Fruit fly (Drosophila melanogaster) whole organism, embryonic: ENCODE measurements around the gene CG5225.
A peak's percentile ranks its signal among the peaks of the same experiment; 100 is the strongest.

ENCODE experiments used
- Asciz ChIP-seq: fragments of 200-800 bp; sonication (Bioruptor generic); optimal IDR thresholded peaks from 2 replicates; lab custom pipeline; 2017; ENCODE audit warnings: missing biosample characterization, mild to moderate bottlenecking, missing genetic modification characterization, missing genetic modification reagents
- CG10321 ChIP-seq: fragments of 200-800 bp; sonication (Bioruptor generic); IDR thresholded peaks from 2 replicates; pipeline ENCODE4 v1.3.6; 2022; ENCODE audit warnings: missing biosample characterization, missing genetic modification characterization
- CG11085 ChIP-seq: fragments of 200-800 bp; sonication (Bioruptor generic); IDR thresholded peaks from 2 replicates; pipeline ENCODE4 v1.3.6; 2022; ENCODE audit warnings: missing biosample characterization, missing genetic modification characterization
- CG11504 ChIP-seq: fragments of 200-800 bp; sonication (Bioruptor generic); optimal IDR thresholded peaks from 3 replicates; lab custom pipeline; 2019; ENCODE audit warnings: missing biosample characterization, mild to moderate bottlenecking, missing genetic modification characterization, moderate library complexity
- CG1233 ChIP-seq: fragments of 200-800 bp; sonication (Bioruptor generic); optimal IDR thresholded peaks from 4 replicates; lab custom pipeline; 2018; ENCODE audit warnings: missing biosample characterization, mild to moderate bottlenecking, missing genetic modification characterization
- CG12769 ChIP-seq: fragments of 200-800 bp; sonication (Bioruptor generic); optimal IDR thresholded peaks from 2 replicates; lab custom pipeline; 2019; ENCODE audit warnings: missing biosample characterization, mild to moderate bottlenecking, missing genetic modification characterization, moderate library complexity
- CG14441 ChIP-seq: fragments of 200-800 bp; sonication (Bioruptor generic); IDR thresholded peaks from 2 replicates; pipeline ENCODE4 v1.3.6; 2022; ENCODE audit warnings: missing biosample characterization, missing genetic modification characterization
- CG16863 ChIP-seq: fragments of 200-800 bp; sonication (Bioruptor generic); optimal IDR thresholded peaks from 3 replicates; lab custom pipeline; 2016; ENCODE audit warnings: missing biosample characterization, missing genetic modification characterization
- CG30403 ChIP-seq: fragments of 200-800 bp; sonication (Bioruptor generic); optimal IDR thresholded peaks from 3 replicates; lab custom pipeline; 2016; ENCODE audit warnings: missing biosample characterization, missing genetic modification characterization
- CG31224 ChIP-seq: fragments of 200-800 bp; sonication (Bioruptor generic); IDR thresholded peaks from 2 replicates; pipeline ENCODE4 v1.3.6; 2022; ENCODE audit warnings: missing biosample characterization, missing genetic modification characterization
- CG33557 ChIP-seq: fragments of 200-800 bp; sonication (Bioruptor generic); optimal IDR thresholded peaks from 2 replicates; lab custom pipeline; 2019; ENCODE audit warnings: missing biosample characterization, mild to moderate bottlenecking, missing genetic modification characterization, moderate library complexity
- CG4282 ChIP-seq: fragments of 200-800 bp; sonication (Bioruptor generic); optimal IDR thresholded peaks from 2 replicates; lab custom pipeline; 2016; ENCODE audit warnings: missing biosample characterization, missing genetic modification characterization
- CG43689 ChIP-seq: fragments of 200-800 bp; sonication (Bioruptor generic); IDR thresholded peaks from 2 replicates; pipeline ENCODE4 v1.3.6; 2022; ENCODE audit warnings: missing biosample characterization, missing genetic modification characterization
- CG5245 ChIP-seq: fragments of 200-800 bp; sonication (Bioruptor generic); optimal IDR thresholded peaks from 3 replicates; lab custom pipeline; 2016; ENCODE audit warnings: missing biosample characterization, missing genetic modification characterization
- CG6272 ChIP-seq: fragments of 200-800 bp; sonication (Bioruptor generic); IDR thresholded peaks from 2 replicates; pipeline ENCODE4 v1.3.6; 2022; ENCODE audit warnings: missing biosample characterization, missing genetic modification characterization
- CG6683 ChIP-seq: fragments of 200-800 bp; sonication (Bioruptor generic); optimal IDR thresholded peaks from 2 replicates; lab custom pipeline; 2017; ENCODE audit warnings: missing biosample characterization, mild to moderate bottlenecking, missing genetic modification characterization, missing genetic modification reagents
- CG7987 ChIP-seq: fragments of 200-800 bp; sonication (Bioruptor generic); optimal IDR thresholded peaks from 2 replicates; lab custom pipeline; 2018; ENCODE audit warnings: missing biosample characterization, mild to moderate bottlenecking, missing genetic modification characterization, moderate library complexity
- CG9797 ChIP-seq: fragments of 200-800 bp; sonication (Bioruptor generic); optimal IDR thresholded peaks from 3 replicates; lab custom pipeline; 2018; ENCODE audit warnings: missing biosample characterization, mild to moderate bottlenecking, missing genetic modification characterization
- CkIIα-i1 ChIP-seq: fragments of 200-800 bp; sonication (Bioruptor generic); IDR thresholded peaks from 2 replicates; pipeline ENCODE4 v1.3.6; 2022; ENCODE audit warnings: missing biosample characterization, missing genetic modification characterization
- CoRest ChIP-seq: fragments of 200-800 bp; sonication (Bioruptor generic); optimal IDR thresholded peaks from 3 replicates; lab custom pipeline; 2018; ENCODE audit warnings: missing biosample characterization, mild to moderate bottlenecking, missing genetic modification characterization, moderate library complexity
- ERR ChIP-seq: fragments of 200-800 bp; sonication (Bioruptor generic); optimal IDR thresholded peaks from 2 replicates; lab custom pipeline; 2016; ENCODE audit warnings: missing biosample characterization, missing genetic modification characterization
- HHEX ChIP-seq: fragments of 200-800 bp; sonication (Bioruptor generic); optimal IDR thresholded peaks from 3 replicates; lab custom pipeline; 2017; ENCODE audit warnings: missing biosample characterization, mild to moderate bottlenecking, missing genetic modification characterization, missing genetic modification reagents
- HLH54F ChIP-seq: fragments of 200-800 bp; sonication (Bioruptor generic); optimal IDR thresholded peaks from 3 replicates; lab custom pipeline; 2016; ENCODE audit warnings: missing biosample characterization, missing genetic modification characterization
- Lhr ChIP-seq: fragments of 200-800 bp; sonication (Bioruptor generic); optimal IDR thresholded peaks from 3 replicates; lab custom pipeline; 2017; ENCODE audit warnings: mild to moderate bottlenecking, missing biosample characterization, missing genetic modification reagents, missing genetic modification characterization
- MBD-R2 ChIP-seq: fragments of 200-800 bp; sonication (Bioruptor generic); IDR thresholded peaks from 2 replicates; pipeline ENCODE4 v1.3.6; 2022; ENCODE audit warnings: missing biosample characterization, missing genetic modification characterization
- Mes4 ChIP-seq: fragments of 200-800 bp; sonication (Bioruptor generic); optimal IDR thresholded peaks from 2 replicates; lab custom pipeline; 2016; ENCODE audit warnings: missing biosample characterization, missing genetic modification characterization
- Neu2 ChIP-seq: fragments of 200-800 bp; sonication (Bioruptor generic); optimal IDR thresholded peaks from 3 replicates; lab custom pipeline; 2016; ENCODE audit warnings: missing biosample characterization, missing genetic modification characterization, borderline replicate concordance
- Nf-YC ChIP-seq: fragments of 200-800 bp; optimal IDR thresholded peaks from 3 replicates; lab custom pipeline; 2019; ENCODE audit warnings: missing biosample characterization, mild to moderate bottlenecking, missing genetic modification characterization, moderate library complexity
- Sox100B ChIP-seq: fragments of 200-800 bp; sonication (Bioruptor generic); optimal IDR thresholded peaks from 3 replicates; lab custom pipeline; 2018; ENCODE audit warnings: missing biosample characterization, mild to moderate bottlenecking, missing genetic modification characterization
- Trl ChIP-seq, 3 experiments: fragments of >200 bp in 2 of 3; fragments of 200-800 bp in 1 of 3; sonication (Bioruptor generic) in 1 of 3; optimal IDR thresholded peaks; 2 replicates in 1 of 3; 3 replicates in 2 of 3; lab custom pipeline; 2016 to 2017; ENCODE audit warnings: missing biosample characterization in 1 of 3, missing genetic modification characterization in 1 of 3
- cato ChIP-seq: fragments of 200-800 bp; sonication (Bioruptor generic); optimal IDR thresholded peaks from 2 replicates; lab custom pipeline; 2016; ENCODE audit warnings: missing biosample characterization, missing genetic modification characterization, borderline replicate concordance
- crp ChIP-seq, 2 experiments: fragments of 200-800 bp; sonication (Bioruptor generic); optimal IDR thresholded peaks; 2 replicates in 1 of 2; 3 replicates in 1 of 2; lab custom pipeline; 2017; ENCODE audit warnings: missing biosample characterization in 2 of 2, missing genetic modification characterization in 2 of 2, mild to moderate bottlenecking in 1 of 2, moderate library complexity in 1 of 2
- dati ChIP-seq: fragments of 200-800 bp; sonication (Bioruptor generic); IDR thresholded peaks from 2 replicates; pipeline ENCODE4 v1.3.6; 2022; ENCODE audit warnings: missing biosample characterization, missing genetic modification characterization
- dmrt11E ChIP-seq: fragments of 200-800 bp; sonication (Bioruptor generic); optimal IDR thresholded peaks from 3 replicates; lab custom pipeline; 2018; ENCODE audit warnings: missing biosample characterization, mild to moderate bottlenecking, missing genetic modification characterization, moderate library complexity
- fd3F ChIP-seq: fragments of 200-800 bp; sonication (Bioruptor generic); optimal IDR thresholded peaks from 2 replicates; lab custom pipeline; 2018; ENCODE audit warnings: missing biosample characterization, mild to moderate bottlenecking, missing genetic modification characterization, moderate library complexity
- fd64A ChIP-seq: fragments of 200-800 bp; sonication (Bioruptor generic); optimal IDR thresholded peaks from 3 replicates; lab custom pipeline; 2018; ENCODE audit warnings: missing biosample characterization, mild to moderate bottlenecking, missing genetic modification characterization
- fd96Cb ChIP-seq: fragments of 200-800 bp; sonication (Bioruptor generic); optimal IDR thresholded peaks from 2 replicates; lab custom pipeline; 2018; ENCODE audit warnings: missing biosample characterization, mild to moderate bottlenecking, missing genetic modification characterization, moderate library complexity
- gcm2 ChIP-seq: fragments of 200-800 bp; sonication (Bioruptor generic); optimal IDR thresholded peaks from 2 replicates; lab custom pipeline; 2016; ENCODE audit warnings: missing biosample characterization, missing genetic modification characterization
- insv ChIP-seq, 2 experiments: fragments of 200-800 bp; sonication (Bioruptor generic); optimal IDR thresholded peaks; 3 replicates each; lab custom pipeline; 2016 to 2018; ENCODE audit warnings: missing biosample characterization in 2 of 2, missing genetic modification characterization in 2 of 2
- jigr1 ChIP-seq: fragments of 200-800 bp; sonication (Bioruptor generic); IDR thresholded peaks from 3 replicates; pipeline ENCODE4 v1.3.6; 2022; ENCODE audit warnings: missing biosample characterization, missing genetic modification characterization
- knrl ChIP-seq: fragments of 200-800 bp; sonication (Bioruptor generic); IDR thresholded peaks from 3 replicates; pipeline ENCODE4 v1.3.6; 2022; ENCODE audit warnings: missing biosample characterization, missing genetic modification characterization; ENCODE audit not compliant: partially characterized antibody
- lmd ChIP-seq: fragments of 200-800 bp; sonication (Bioruptor generic); IDR thresholded peaks from 2 replicates; pipeline ENCODE4 v1.3.6; 2022; ENCODE audit warnings: missing biosample characterization, missing genetic modification characterization
- mam ChIP-seq: fragments of 200-800 bp; sonication (Bioruptor generic); optimal IDR thresholded peaks from 3 replicates; lab custom pipeline; 2016; ENCODE audit warnings: missing biosample characterization, missing genetic modification characterization
- prd ChIP-seq, 3 experiments: fragments of >200 bp in 2 of 3; fragments of 200-800 bp in 1 of 3; sonication (Bioruptor generic) in 1 of 3; optimal IDR thresholded peaks in 2 of 3; IDR thresholded peaks in 1 of 3; 2 replicates in 2 of 3; 3 replicates in 1 of 3; pipeline versions ENCODE4 v1.3.6 to Lab custom; 2017 to 2022; ENCODE audit warnings: missing biosample characterization in 1 of 3, missing genetic modification characterization in 1 of 3
- slp2 ChIP-seq: fragments of 200-800 bp; sonication (Bioruptor generic); optimal IDR thresholded peaks from 2 replicates; lab custom pipeline; 2016; ENCODE audit warnings: missing biosample characterization, missing genetic modification characterization
- tna ChIP-seq: fragments of 200-800 bp; sonication (Bioruptor generic); IDR thresholded peaks from 2 replicates; pipeline ENCODE4 v1.3.6; 2022; ENCODE audit warnings: missing biosample characterization, missing genetic modification characterization; ENCODE audit not compliant: partially characterized antibody
- zfh2 ChIP-seq: fragments of 200-800 bp; sonication (Bioruptor generic); optimal IDR thresholded peaks from 2 replicates; lab custom pipeline; 2016; ENCODE audit warnings: missing biosample characterization, missing genetic modification characterization

The CG5225 gene

dm6 chr3R:17065018-17065784 is 36.7 kb downstream of the CG5225 start (continued):
- TF ChIP-seq CG7987 (GFP tag; lab: Kevin White, UChicago) (peak; percentile 82), prd (optimal IDR thresholded peaks at IDR 0.05; lab: Kevin White, UChicago) (no peak), prd (GFP tag; IDR thresholded peaks at IDR 0.05; lab: Robert Waterston, UW) (peak; percentile 92), HLH54F (GFP tag; lab: Kevin White, UChicago) (peak; percentile 91), cato (GFP tag; lab: Kevin White, UChicago) (peak; percentile 67), CG11504 (tag; lab: Kevin White, UChicago) (peak; percentile 95), MBD-R2 (GFP tag; lab: Robert Waterston, UW) (peak; percentile 50; the same call in 1 of the 2 replicates), fd3F (GFP tag; lab: Kevin White, UChicago) (peak; percentile 86), CkIIα-i1 (GFP tag; lab: Robert Waterston, UW) (peak; percentile 61; the same call in 1 of the 2 replicates), Sox100B (GFP tag; lab: Kevin White, UChicago) (peak; percentile 93), fd64A (GFP tag; lab: Kevin White, UChicago) (peak; percentile 85), Neu2 (GFP tag; lab: Kevin White, UChicago) (peak; percentile 56), ERR (peak; percentile 84), CG1233 (GFP tag; lab: Kevin White, UChicago) (peak; percentile 83), gcm2 (GFP tag; lab: Kevin White, UChicago) (peak; percentile 86), mam (peak; percentile 91), tna (GFP tag; lab: Robert Waterston, UW) (no peak), CG10321 (GFP tag; lab: Robert Waterston, UW) (peak; percentile 59), CG9797 (GFP tag; lab: Kevin White, UChicago) (peak; percentile 34), slp2 (GFP tag; lab: Kevin White, UChicago) (peak; percentile 82), CG12769 (tag; lab: Kevin White, UChicago) (peak; percentile 96), Nf-YC (peak; percentile 81), CG11085 (peak; percentile 45), Mes4 (GFP tag; lab: Kevin White, UChicago) (peak; percentile 80), Lhr (GFP tag; lab: Kevin White, UChicago) (peak; percentile 65), dati (peak; percentile 80), CG31224 (GFP tag; lab: Robert Waterston, UW) (peak; percentile 80), CG6683 (GFP tag; lab: Kevin White, UChicago) (peak; percentile 90), CG43689 (GFP tag; lab: Robert Waterston, UW) (peak; percentile 44; the same call in 1 of the 2 replicates), crp (GFP tag; optimal IDR thresholded peaks at IDR 0.05; lab: Kevin White, UChicago) (peak in 1 of 2 experiments; percentile 54), lmd (GFP tag; lab: Robert Waterston, UW) (peak; percentile 93; the same call in 1 of the 2 replicates), Trl (optimal IDR thresholded peaks at IDR 0.05; lab: Kevin White, UChicago) (peak; percentile 71 to 96), Trl (GFP tag; optimal IDR thresholded peaks at IDR 0.05; lab: Kevin White, UChicago) (peak; percentile 89), insv (GFP tag; optimal IDR thresholded peaks at IDR 0.05; lab: Kevin White, UChicago) (peak; percentile 40 to 58), zfh2 (GFP tag; lab: Kevin White, UChicago) (peak; percentile 92), CG16863 (GFP tag; lab: Kevin White, UChicago) (peak; percentile 91), CG5245 (peak; percentile 86), CG6272 (peak; percentile 78), Asciz (peak; percentile 95), CG33557 (GFP tag; lab: Kevin White, UChicago) (peak; percentile 75), CoRest (tag; lab: Kevin White, UChicago) (peak; percentile 96), dmrt11E (tag; lab: Kevin White, UChicago) (peak; percentile 83), HHEX (peak; percentile 89), CG4282 (GFP tag; lab: Kevin White, UChicago) (peak; percentile 55), CG30403 (peak; percentile 96), jigr1 (GFP tag; lab: Robert Waterston, UW) (0 out of 3 replicates have a peak, but pooled peaks have one; percentile 47), knrl (GFP tag; lab: Robert Waterston, UW) (no peak), CG14441 (peak; percentile 84), fd96Cb (tag; lab: Kevin White, UChicago) (peak; percentile 94)
